Worm (Caenorhabditis elegans): Measurements from ENCODE around the gene srz-78.

- no peak for TF ChIP-seq F37B4.10 (GFP tag; IDR thresholded peaks at IDR 0.05)
- no peak for TF ChIP-seq cebp-2 (GFP tag; IDR thresholded peaks at IDR 0.05)
- TF ChIP-seq ztf-18 (tag; optimal IDR thresholded peaks at IDR 0.05) = no peak
- TF ChIP-seq snpc-4 (GFP tag; optimal IDR thresholded peaks at IDR 0.05) = no peak
- no peak for TF ChIP-seq snpc-4 (tag; optimal IDR thresholded peaks at IDR 0.05)
- TF ChIP-seq mxl-1 (tag; optimal IDR thresholded peaks at IDR 0.05) = no peak
Observed at ce11 chrIV:3532167-3532566, 40.6 kb downstream of the srz-78 start, which contains the start of gene M57.1.

All from whole organism, young adult.